Worm (Caenorhabditis elegans) whole organism, L4 larva: ENCODE measurements around the gene R11D1.2.

Experiments used
- D1046.2 ChIP-seq: fragments of 200-800 bp; sonication (Bioruptor generic); IDR thresholded peaks from 2 replicates; pipeline ENCODE4 v1.3.6; 2022; ENCODE audit warnings: missing genetic modification characterization, missing compliant biosample characterization
- F49E8.2 ChIP-seq: sonication (generic microtip); optimal IDR thresholded peaks from 2 replicates; lab custom pipeline; 2016; ENCODE audit warnings: missing compliant biosample characterization, mild to moderate bottlenecking, missing genetic modification characterization, borderline replicate concordance
- R02D3.7 ChIP-seq: fragments of 150-350 bp; sonication (generic microtip); optimal IDR thresholded peaks from 3 replicates; lab custom pipeline; 2014; ENCODE audit warnings: missing biosample characterization, missing genetic modification characterization
- T26A8.4 ChIP-seq: fragments of 200-800 bp; sonication (Bioruptor generic); IDR thresholded peaks from 2 replicates; pipeline ENCODE4 v1.3.6; 2022; ENCODE audit warnings: missing genetic modification characterization, missing compliant biosample characterization
- Y105C5A.15 ChIP-seq: fragments of 200-800 bp; sonication (Bioruptor generic); IDR thresholded peaks from 2 replicates; pipeline ENCODE4 v1.3.6; 2022; ENCODE audit warnings: missing genetic modification characterization, missing compliant biosample characterization
- Y5F2A.4 ChIP-seq: fragments of 200-800 bp; sonication (Bioruptor generic); optimal IDR thresholded peaks from 2 replicates; lab custom pipeline; 2018; ENCODE audit warnings: mild to moderate bottlenecking, missing genetic modification characterization, missing compliant biosample characterization
- Y75B8A.6 ChIP-seq: fragments of 200-800 bp; sonication (Bioruptor generic); IDR thresholded peaks from 2 replicates; pipeline ENCODE4 v1.3.6; 2022; ENCODE audit warnings: missing genetic modification reagents, missing genetic modification characterization, missing compliant biosample characterization
- ZK337.2 ChIP-seq: fragments of 200-800 bp; sonication (Bioruptor generic); IDR thresholded peaks from 2 replicates; pipeline ENCODE4 v1.3.6; 2022; ENCODE audit warnings: missing genetic modification reagents, missing genetic modification characterization, missing compliant biosample characterization
- aly-2 ChIP-seq: sonication (generic microtip); optimal IDR thresholded peaks from 2 replicates; lab custom pipeline; 2018; ENCODE audit warnings: missing biosample characterization, missing genetic modification characterization
- ama-1 ChIP-seq: fragments of 150-350 bp; optimal IDR thresholded peaks from 2 replicates; lab custom pipeline; 2014; ENCODE audit warnings: inconsistent platforms, mixed read lengths
- ceh-20 ChIP-seq: fragments of 200-800 bp; sonication (Bioruptor generic); IDR thresholded peaks from 2 replicates; pipeline ENCODE4 v1.3.6; 2022; ENCODE audit warnings: missing genetic modification reagents, missing genetic modification characterization, missing compliant biosample characterization
- ceh-28 ChIP-seq: fragments of 150-350 bp; optimal IDR thresholded peaks from 2 replicates; lab custom pipeline; 2014; ENCODE audit warnings: missing biosample characterization, missing genetic modification reagents, missing genetic modification characterization
- ceh-62 ChIP-seq: sonication (generic microtip); optimal IDR thresholded peaks from 2 replicates; lab custom pipeline; 2017; ENCODE audit warnings: missing biosample characterization, missing genetic modification characterization
- ceh-82 ChIP-seq: sonication (generic microtip); optimal IDR thresholded peaks from 2 replicates; lab custom pipeline; 2017; ENCODE audit warnings: missing biosample characterization, missing genetic modification characterization
- cey-2 ChIP-seq: sonication (generic microtip); optimal IDR thresholded peaks from 3 replicates; lab custom pipeline; 2017; ENCODE audit warnings: missing genetic modification characterization, mild to moderate bottlenecking, missing compliant biosample characterization, antibody characterized with exemption, borderline replicate concordance; ENCODE audit not compliant: insufficient read depth
- daf-16 ChIP-seq, 3 experiments: sonication (generic microtip); optimal IDR thresholded peaks; 2 replicates each; lab custom pipeline; 2016 to 2017; ENCODE audit warnings: missing genetic modification characterization in 3 of 3, missing genetic modification reagents in 3 of 3, mild to moderate bottlenecking in 2 of 3, missing compliant biosample characterization in 2 of 3, missing biosample characterization in 1 of 3, moderate library complexity in 1 of 3
- daf-19 ChIP-seq: fragments of 200-800 bp; sonication (Bioruptor generic); conservative IDR thresholded peaks from 2 replicates; pipeline ENCODE4 v1.3.6; 2022; ENCODE audit warnings: missing genetic modification characterization, missing compliant biosample characterization
- dmd-6 ChIP-seq: fragments of 200-800 bp; sonication (Bioruptor generic); IDR thresholded peaks from 2 replicates; pipeline ENCODE4 v1.3.6; 2022; ENCODE audit warnings: missing genetic modification reagents, missing genetic modification characterization, missing compliant biosample characterization
- dmd-9 ChIP-seq: fragments of 200-800 bp; sonication (Bioruptor generic); IDR thresholded peaks from 2 replicates; pipeline ENCODE4 v1.3.6; 2022; ENCODE audit warnings: missing genetic modification reagents, missing genetic modification characterization, missing compliant biosample characterization
- duxl-1 ChIP-seq: sonication (generic microtip); optimal IDR thresholded peaks from 2 replicates; lab custom pipeline; 2016; ENCODE audit warnings: mild to moderate bottlenecking, missing genetic modification characterization, moderate library complexity, missing compliant biosample characterization; ENCODE audit not compliant: poor library complexity
- dve-1 ChIP-seq: sonication (generic microtip); optimal IDR thresholded peaks from 2 replicates; lab custom pipeline; 2017; ENCODE audit warnings: antibody characterized with exemption, mild to moderate bottlenecking, missing genetic modification characterization, missing compliant biosample characterization; ENCODE audit not compliant: insufficient read depth
- fkh-10 ChIP-seq: fragments of 150-350 bp; optimal IDR thresholded peaks from 2 replicates; lab custom pipeline; 2014; ENCODE audit warnings: missing biosample characterization, missing genetic modification reagents, missing genetic modification characterization
- hlh-11 ChIP-seq: fragments of 200-800 bp; sonication (Bioruptor generic); optimal IDR thresholded peaks from 2 replicates; lab custom pipeline; 2018; ENCODE audit warnings: mild to moderate bottlenecking, missing genetic modification characterization, missing compliant biosample characterization
- hlh-30 ChIP-seq: sonication (generic microtip); optimal IDR thresholded peaks from 2 replicates; lab custom pipeline; 2017; ENCODE audit warnings: antibody characterized with exemption, mild to moderate bottlenecking, missing genetic modification characterization, missing compliant biosample characterization; ENCODE audit not compliant: insufficient read depth
- lin-39 ChIP-seq: fragments of 150-350 bp; optimal IDR thresholded peaks from 2 replicates; lab custom pipeline; 2014; ENCODE audit warnings: missing biosample characterization, missing genetic modification reagents, missing genetic modification characterization
- lsy-2 ChIP-seq, 2 experiments: fragments of 150-350 bp in 1 of 2; sonication (generic microtip) in 1 of 2; optimal IDR thresholded peaks; 2 replicates each; lab custom pipeline; 2014 to 2017; ENCODE audit warnings: missing biosample characterization in 2 of 2, missing genetic modification characterization in 2 of 2
- madf-9 ChIP-seq: fragments of 200-800 bp; sonication (Bioruptor generic); conservative IDR thresholded peaks from 2 replicates; pipeline ENCODE4 v1.3.6; 2022; ENCODE audit warnings: missing genetic modification reagents, missing genetic modification characterization, missing compliant biosample characterization
- mdt-29 ChIP-seq: fragments of 200-800 bp; sonication (Bioruptor generic); IDR thresholded peaks from 2 replicates; pipeline ENCODE4 v1.3.6; 2022; ENCODE audit warnings: missing genetic modification reagents, missing genetic modification characterization, missing compliant biosample characterization
- mep-1 ChIP-seq: fragments of 150-350 bp; sonication (generic microtip); optimal IDR thresholded peaks from 3 replicates; lab custom pipeline; 2014; ENCODE audit warnings: missing biosample characterization, missing genetic modification characterization
- nhr-237 ChIP-seq: sonication (generic microtip); optimal IDR thresholded peaks from 2 replicates; lab custom pipeline; 2017; ENCODE audit warnings: missing biosample characterization, missing genetic modification characterization
- nhr-25 ChIP-seq: sonication (generic microtip); optimal IDR thresholded peaks from 2 replicates; lab custom pipeline; 2017; ENCODE audit warnings: missing genetic modification characterization, mild to moderate bottlenecking, missing compliant biosample characterization, antibody characterized with exemption, moderate library complexity, borderline replicate concordance; ENCODE audit not compliant: insufficient read depth
- nhr-28 ChIP-seq: fragments of 150-350 bp; optimal IDR thresholded peaks from 2 replicates; lab custom pipeline; 2014; ENCODE audit warnings: missing biosample characterization, missing genetic modification characterization
- nhr-42 ChIP-seq: fragments of 200-800 bp; sonication (Bioruptor generic); IDR thresholded peaks from 2 replicates; pipeline ENCODE4 v1.3.6; 2022; ENCODE audit warnings: missing genetic modification characterization, missing compliant biosample characterization
- nhr-6 ChIP-seq: fragments of 150-350 bp; optimal IDR thresholded peaks from 2 replicates; lab custom pipeline; 2014; ENCODE audit warnings: missing biosample characterization, missing genetic modification characterization
- nhr-77 ChIP-seq: fragments of 150-350 bp; optimal IDR thresholded peaks from 2 replicates; lab custom pipeline; 2014; ENCODE audit warnings: missing biosample characterization, missing genetic modification characterization
- pqm-1 ChIP-seq: sonication (generic microtip); optimal IDR thresholded peaks from 2 replicates; lab custom pipeline; 2017; ENCODE audit warnings: missing biosample characterization, missing genetic modification characterization
- set-16 ChIP-seq: fragments of 200-800 bp; sonication (Bioruptor generic); IDR thresholded peaks from 2 replicates; pipeline ENCODE4 v1.3.6; 2022; ENCODE audit warnings: missing genetic modification reagents, missing genetic modification characterization, missing compliant biosample characterization
- spr-1 ChIP-seq: sonication (generic microtip); optimal IDR thresholded peaks from 2 replicates; lab custom pipeline; 2016; ENCODE audit warnings: mild to moderate bottlenecking, missing genetic modification characterization, missing compliant biosample characterization
- unc-130 ChIP-seq: sonication (generic microtip); optimal IDR thresholded peaks from 2 replicates; lab custom pipeline; 2016; ENCODE audit warnings: missing genetic modification reagents, missing genetic modification characterization, missing compliant biosample characterization
- unc-62 ChIP-seq, 3 experiments: fragments of 150-350 bp in 1 of 3; sonication (generic microtip); optimal IDR thresholded peaks in 2 of 3; peaks in 1 of 3; 1 replicate in 1 of 3; 2 replicates in 2 of 3; lab custom pipeline; 2014 to 2017; ENCODE audit warnings: missing biosample characterization in 3 of 3, missing genetic modification characterization in 3 of 3, missing genetic modification reagents in 3 of 3, missing genotype in 1 of 3
- zag-1 ChIP-seq: fragments of 150-350 bp; optimal IDR thresholded peaks from 2 replicates; lab custom pipeline; 2014; ENCODE audit warnings: missing biosample characterization, missing genetic modification characterization
- zip-11 ChIP-seq: fragments of 200-800 bp; sonication (Bioruptor generic); IDR thresholded peaks from 2 replicates; pipeline ENCODE4 v1.3.6; 2022; ENCODE audit warnings: missing genetic modification characterization, missing compliant biosample characterization
- ztf-7 ChIP-seq: fragments of 150-350 bp; optimal IDR thresholded peaks from 2 replicates; lab custom pipeline; 2014; ENCODE audit warnings: missing biosample characterization, missing genetic modification characterization

Gene R11D1.2

DNA sequence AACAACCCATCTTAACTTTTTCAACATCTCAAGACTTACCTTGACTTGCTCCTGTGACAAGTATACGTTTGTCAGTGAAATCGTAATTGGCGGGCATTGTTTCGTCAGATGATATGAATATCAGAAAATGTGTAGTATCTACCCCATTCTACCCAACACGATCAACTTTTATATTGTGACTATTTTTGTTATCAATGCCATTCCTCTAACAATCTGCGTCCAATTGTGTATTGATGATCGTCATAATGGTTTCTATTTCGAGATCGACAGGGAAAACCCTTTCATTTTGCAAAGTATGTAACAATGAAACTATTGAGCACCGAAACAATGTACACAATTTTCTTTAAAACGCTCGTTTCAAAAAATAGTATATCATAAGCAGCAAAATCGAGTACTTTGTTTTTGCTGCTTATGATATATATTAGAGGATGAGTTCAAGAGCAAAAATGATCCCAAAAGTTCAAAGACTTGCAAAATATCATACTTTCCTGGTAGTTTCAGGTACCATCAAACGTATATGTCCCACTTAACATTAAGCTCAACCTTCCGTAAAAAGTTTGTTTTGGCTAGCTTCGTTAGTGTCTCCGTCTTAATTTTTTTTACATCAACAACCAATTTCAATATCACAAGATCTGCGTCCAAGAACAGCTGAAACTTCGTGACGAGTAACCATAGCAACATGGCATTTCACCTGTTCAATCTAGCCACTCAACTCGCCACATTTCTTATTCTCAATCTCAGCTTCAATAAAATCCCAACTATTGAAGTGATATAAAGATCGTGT lies 25.3 kb downstream of the R11D1.2 start, which contains the start of the genes dhs-21 and xbx-9 (continued):
- TF ChIP-seq F49E8.2 (tag; lab: Kevin White, UChicago) (no peak), Y5F2A.4 (GFP tag; lab: Kevin White, UChicago) (no peak), ZK337.2 (GFP tag; lab: Robert Waterston, UW) (no peak), zag-1 (no peak), madf-9 (GFP tag; lab: Robert Waterston, UW) (no peak), hlh-30 (tag; lab: Kevin White, UChicago) (peak; percentile 65), aly-2 (tag; lab: Kevin White, UChicago) (no peak), nhr-6 (tag; lab: Kevin White, UChicago) (peak; percentile 62), D1046.2 (GFP tag; lab: Robert Waterston, UW) (no peak), lin-39 (tag; lab: Kevin White, UChicago) (no peak), pqm-1 (tag; lab: Kevin White, UChicago) (peak; percentile 65), unc-62 (GFP tag; optimal IDR thresholded peaks at IDR 0.05 in 1 of 2; lab: Kevin White, UChicago) (peak in 1 of 2 experiments; percentile 95), unc-62 (tag; optimal IDR thresholded peaks at IDR 0.05; lab: Kevin White, UChicago) (no peak), Y105C5A.15 (GFP tag; lab: Robert Waterston, UW) (no peak), R02D3.7 (tag; lab: Kevin White, UChicago) (no peak), ceh-62 (tag; lab: Kevin White, UChicago) (no peak), cey-2 (tag; lab: Kevin White, UChicago) (no peak), nhr-25 (no peak)

ce11 chrV:12736166-12736753 lies 27.9 kb downstream of the R11D1.2 start, which contains the start of gene cky-1:
Gene cky-1 (plus strand): TSS chrV:12736703.
- no peak for TF ChIP-seq spr-1
- TF ChIP-seq daf-19, result 0 out of 2 replicates have a peak, but pooled peaks have one; percentile 59
- TF ChIP-seq nhr-42, result no peak
- no peak for TF ChIP-seq ceh-82 (tag; lab: Kevin White, UChicago)
- TF ChIP-seq set-16 (GFP tag; lab: Robert Waterston, UW), result peak; percentile 58; the same call in 1 of the 2 replicates
- peak; percentile 8 for TF ChIP-seq hlh-11 (tag; lab: Kevin White, UChicago)

DNA sequence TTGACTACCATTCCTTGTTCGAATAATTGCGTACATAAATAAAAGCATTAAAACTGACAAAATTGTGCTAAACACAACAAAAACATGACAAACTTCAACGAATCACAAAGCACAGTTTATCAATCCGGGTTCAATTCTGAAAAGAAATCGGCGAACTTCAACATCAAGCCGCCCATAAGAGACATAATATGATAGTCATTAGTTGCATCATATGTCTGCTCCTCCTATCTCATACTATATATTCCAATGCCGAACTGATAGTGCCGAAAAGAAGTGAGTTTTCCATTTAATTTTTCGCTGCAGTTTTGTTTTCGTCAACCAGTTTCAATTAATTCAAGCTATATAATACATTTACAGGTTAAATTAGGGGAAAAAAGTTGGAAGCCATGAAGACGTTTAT lies 33.3 kb downstream of the R11D1.2 start, which contains the start of gene hrg-7:
hrg-7 (plus strand) TSS at position 358 of the 400 bp plus-strand sequence.
- TF ChIP-seq Y75B8A.6 (GFP tag; lab: Robert Waterston, UW), result no peak
- TF ChIP-seq ama-1 (lab: Kevin White, UChicago), result no peak
- peak; percentile 96 for TF ChIP-seq ztf-7
- TF ChIP-seq daf-19, result no peak
- no peak for TF ChIP-seq zip-11
- peak; percentile 51 for TF ChIP-seq hlh-11 (tag; lab: Kevin White, UChicago)
- TF ChIP-seq nhr-77 (tag; lab: Kevin White, UChicago), result no peak
- no peak for TF ChIP-seq nhr-237
- TF ChIP-seq nhr-6 (tag; lab: Kevin White, UChicago), result peak; percentile 40
- TF ChIP-seq ceh-20, result no peak
- TF ChIP-seq dmd-6 (GFP tag; lab: Robert Waterston, UW), result peak; percentile 39; the same call in 1 of the 2 replicates
- TF ChIP-seq unc-130 (GFP tag; lab: Kevin White, UChicago), result no peak
- peak; percentile 64 for TF ChIP-seq dve-1 (tag; lab: Kevin White, UChicago)
- no peak for TF ChIP-seq daf-16 (GFP tag; optimal IDR thresholded peaks at IDR 0.05; lab: Kevin White, UChicago)
- TF ChIP-seq daf-16 (tag; optimal IDR thresholded peaks at IDR 0.05; lab: Kevin White, UChicago), result peak; percentile 63
- TF ChIP-seq pqm-1 (tag; lab: Kevin White, UChicago), result peak; percentile 81
- TF ChIP-seq madf-9 (GFP tag; lab: Robert Waterston, UW), result no peak
- peak in 1 of 2 experiments; percentile 10 for TF ChIP-seq lsy-2 (tag; optimal IDR thresholded peaks at IDR 0.05; lab: Kevin White, UChicago)
- no peak for TF ChIP-seq zag-1
- TF ChIP-seq mdt-29, result no peak
- no peak for TF ChIP-seq aly-2 (tag; lab: Kevin White, UChicago)
- no peak for TF ChIP-seq dmd-9 (GFP tag; lab: Robert Waterston, UW)
- no peak for TF ChIP-seq fkh-10 (GFP tag; lab: Kevin White, UChicago)
- TF ChIP-seq T26A8.4, result no peak
- no peak for TF ChIP-seq duxl-1 (tag; lab: Kevin White, UChicago)
- TF ChIP-seq mep-1 (tag; lab: Kevin White, UChicago), result peak; percentile 10
- TF ChIP-seq nhr-28 (tag; lab: Kevin White, UChicago), result peak; percentile 69
- no peak for TF ChIP-seq ceh-28 (tag; lab: Kevin White, UChicago)
